Fruit fly (Drosophila melanogaster): ENCODE results near the gene CG17107.

DNA sequence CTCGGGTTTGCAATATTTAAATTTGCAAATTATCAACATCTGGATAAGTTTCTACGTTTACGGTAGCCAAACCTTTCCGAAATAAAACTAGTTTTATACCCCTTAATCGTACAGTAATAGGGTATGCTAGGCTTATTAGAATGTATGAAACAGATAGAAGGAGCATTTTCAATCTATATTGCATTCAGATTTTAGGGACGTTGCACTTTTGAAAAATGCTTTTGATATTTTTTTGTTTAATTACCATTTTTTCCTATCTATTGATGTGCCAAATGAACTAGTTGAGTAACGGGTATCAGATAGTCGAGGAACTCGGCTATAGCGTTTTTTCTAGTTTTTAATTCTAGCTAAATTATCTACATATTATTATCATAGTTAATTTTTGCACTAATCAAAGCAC is 1.2 kb downstream of the CG17107 start:
- TF ChIP-seq cnc (optimal IDR thresholded peaks at IDR 0.05) (no peak), CG11617 (GFP tag; optimal IDR thresholded peaks at IDR 0.05) (no peak)
